Fruit fly (Drosophila melanogaster) whole organism, embryonic: ENCODE results near the gene CG14971.
A peak's percentile ranks its signal among the peaks of the same experiment; 100 is the strongest.

Experiments used
- BtbVII ChIP-seq: fragments of 200-800 bp; sonication (Bioruptor generic); optimal IDR thresholded peaks from 3 replicates; lab custom pipeline; 2017; ENCODE audit warnings: missing biosample characterization, mild to moderate bottlenecking, missing genetic modification characterization
- CG10366 ChIP-seq: fragments of 200-800 bp; sonication (Bioruptor generic); IDR thresholded peaks from 2 replicates; pipeline ENCODE4 v1.3.6; 2022; ENCODE audit warnings: missing biosample characterization, missing genetic modification characterization
- CG10431 ChIP-seq: fragments of 200-800 bp; sonication (Bioruptor generic); optimal IDR thresholded peaks from 3 replicates; lab custom pipeline; 2018; ENCODE audit warnings: missing biosample characterization, mild to moderate bottlenecking, missing genetic modification characterization
- CG11695 ChIP-seq: fragments of 200-800 bp; sonication (Bioruptor generic); IDR thresholded peaks from 3 replicates; pipeline ENCODE4 v1.3.6; 2022; ENCODE audit warnings: missing biosample characterization, missing genetic modification characterization
- CG11696 ChIP-seq: fragments of 200-800 bp; sonication (Bioruptor generic); IDR thresholded peaks from 2 replicates; pipeline ENCODE4 v1.3.6; 2022; ENCODE audit warnings: missing biosample characterization, missing genetic modification characterization
- CG14441 ChIP-seq: fragments of 200-800 bp; sonication (Bioruptor generic); IDR thresholded peaks from 2 replicates; pipeline ENCODE4 v1.3.6; 2022; ENCODE audit warnings: missing biosample characterization, missing genetic modification characterization
- CG17359 ChIP-seq: fragments of 200-800 bp; sonication (Bioruptor generic); optimal IDR thresholded peaks from 3 replicates; lab custom pipeline; 2018; ENCODE audit warnings: missing biosample characterization, mild to moderate bottlenecking, missing genetic modification characterization, moderate library complexity
- CG2120 ChIP-seq: fragments of 200-800 bp; sonication (Bioruptor generic); optimal IDR thresholded peaks from 3 replicates; lab custom pipeline; 2016; ENCODE audit warnings: missing biosample characterization, missing genetic modification characterization
- CG2678 ChIP-seq: fragments of 200-800 bp; sonication (Bioruptor generic); optimal IDR thresholded peaks from 3 replicates; lab custom pipeline; 2019; ENCODE audit warnings: missing biosample characterization, mild to moderate bottlenecking, missing genetic modification characterization, moderate library complexity
- CG3281 ChIP-seq: fragments of 200-800 bp; sonication (Bioruptor generic); optimal IDR thresholded peaks from 3 replicates; lab custom pipeline; 2017; ENCODE audit warnings: missing biosample characterization, mild to moderate bottlenecking, missing genetic modification characterization
- CG33557 ChIP-seq: fragments of 200-800 bp; sonication (Bioruptor generic); optimal IDR thresholded peaks from 2 replicates; lab custom pipeline; 2019; ENCODE audit warnings: missing biosample characterization, mild to moderate bottlenecking, missing genetic modification characterization, moderate library complexity
- CG7839 ChIP-seq: fragments of 200-800 bp; sonication (Bioruptor generic); optimal IDR thresholded peaks from 3 replicates; lab custom pipeline; 2018; ENCODE audit warnings: missing biosample characterization, mild to moderate bottlenecking, missing genetic modification characterization, moderate library complexity
- CG8290 ChIP-seq, 3 experiments: fragments of 200-800 bp; sonication (Bioruptor generic); optimal IDR thresholded peaks; 2 replicates each; lab custom pipeline; 2016 to 2019; ENCODE audit warnings: missing biosample characterization in 3 of 3, missing genetic modification characterization in 3 of 3, mild to moderate bottlenecking in 2 of 3, moderate library complexity in 1 of 3
- CG9817 ChIP-seq: fragments of 200-800 bp; sonication (Bioruptor generic); optimal IDR thresholded peaks from 2 replicates; lab custom pipeline; 2018; ENCODE audit warnings: missing biosample characterization, mild to moderate bottlenecking, missing genetic modification characterization, moderate library complexity
- Dfd ChIP-seq, 2 experiments: fragments of >200 bp; optimal IDR thresholded peaks; 2 replicates each; lab custom pipeline; 2017; ENCODE audit warnings: missing biosample characterization in 2 of 2, missing genetic modification characterization in 2 of 2
- Dp ChIP-seq: fragments of 200-800 bp; sonication (Bioruptor generic); optimal IDR thresholded peaks from 2 replicates; lab custom pipeline; 2018; ENCODE audit warnings: missing biosample characterization, mild to moderate bottlenecking, missing genetic modification characterization, moderate library complexity
- ERR ChIP-seq: fragments of 200-800 bp; sonication (Bioruptor generic); optimal IDR thresholded peaks from 2 replicates; lab custom pipeline; 2016; ENCODE audit warnings: missing biosample characterization, missing genetic modification characterization
- Eip74EF ChIP-seq, 2 experiments: fragments of 200-800 bp in 1 of 2; fragments of >200 bp in 1 of 2; sonication (Bioruptor generic) in 1 of 2; optimal IDR thresholded peaks; 2 replicates each; lab custom pipeline; 2017 to 2019; ENCODE audit warnings: missing biosample characterization in 2 of 2, missing genetic modification characterization in 2 of 2, mild to moderate bottlenecking in 1 of 2, moderate library complexity in 1 of 2
- GATAe ChIP-seq: fragments of 200-800 bp; sonication (Bioruptor generic); conservative IDR thresholded peaks from 2 replicates; pipeline ENCODE4 v1.3.6; 2022; ENCODE audit warnings: missing biosample characterization, missing genetic modification characterization
- Gsc ChIP-seq: fragments of 200-800 bp; sonication (Bioruptor generic); IDR thresholded peaks from 2 replicates; pipeline ENCODE4 v1.3.6; 2022; ENCODE audit warnings: missing biosample characterization, missing genetic modification characterization
- Hand ChIP-seq: fragments of 200-800 bp; sonication (Bioruptor generic); optimal IDR thresholded peaks from 2 replicates; lab custom pipeline; 2017; ENCODE audit warnings: mild to moderate bottlenecking, missing biosample characterization, missing genetic modification reagents, missing genetic modification characterization
- Hr51 ChIP-seq, 2 experiments: fragments of 200-800 bp; sonication (Bioruptor generic); optimal IDR thresholded peaks; 2 replicates in 1 of 2; 3 replicates in 1 of 2; lab custom pipeline; 2016 to 2018; ENCODE audit warnings: missing biosample characterization in 2 of 2, missing genetic modification characterization in 2 of 2, mild to moderate bottlenecking in 1 of 2, moderate library complexity in 1 of 2
- Kr ChIP-seq: fragments of 200-800 bp; sonication (Bioruptor generic); optimal IDR thresholded peaks from 2 replicates; lab custom pipeline; 2017; ENCODE audit warnings: missing biosample characterization, mild to moderate bottlenecking, missing genetic modification characterization
- Meics ChIP-seq: fragments of 200-800 bp; sonication (Bioruptor generic); optimal IDR thresholded peaks from 2 replicates; lab custom pipeline; 2017; ENCODE audit warnings: missing biosample characterization, mild to moderate bottlenecking, missing genetic modification characterization
- NK7.1 ChIP-seq: fragments of 200-800 bp; sonication (Bioruptor generic); optimal IDR thresholded peaks from 3 replicates; lab custom pipeline; 2016; ENCODE audit warnings: missing biosample characterization, missing genetic modification characterization
- NfI ChIP-seq: fragments of 200-800 bp; sonication (Bioruptor generic); optimal IDR thresholded peaks from 3 replicates; lab custom pipeline; 2018; ENCODE audit warnings: missing biosample characterization, mild to moderate bottlenecking, missing genetic modification characterization, moderate library complexity
- Poxn ChIP-seq: fragments of 200-800 bp; sonication (Bioruptor generic); IDR thresholded peaks from 2 replicates; pipeline ENCODE4 v1.3.6; 2022; ENCODE audit warnings: missing biosample characterization, missing genetic modification characterization
- cad ChIP-seq: fragments of >200 bp; optimal IDR thresholded peaks from 2 replicates; lab custom pipeline; 2017; ENCODE audit warnings: missing biosample characterization, missing genetic modification characterization
- cg ChIP-seq: fragments of 200-800 bp; sonication (Bioruptor generic); optimal IDR thresholded peaks from 3 replicates; lab custom pipeline; 2019; ENCODE audit warnings: missing biosample characterization, mild to moderate bottlenecking, missing genetic modification characterization, moderate library complexity
- ci ChIP-seq: fragments of 200-800 bp; sonication (Bioruptor generic); IDR thresholded peaks from 3 replicates; pipeline ENCODE4 v1.3.6; 2022; ENCODE audit warnings: missing biosample characterization, missing genetic modification characterization
- dmrt11E ChIP-seq: fragments of 200-800 bp; sonication (Bioruptor generic); optimal IDR thresholded peaks from 3 replicates; lab custom pipeline; 2018; ENCODE audit warnings: missing biosample characterization, mild to moderate bottlenecking, missing genetic modification characterization, moderate library complexity
- dmrt99B ChIP-seq: fragments of 200-800 bp; sonication (Bioruptor generic); optimal IDR thresholded peaks from 2 replicates; lab custom pipeline; 2018; ENCODE audit warnings: missing biosample characterization, mild to moderate bottlenecking, missing genetic modification characterization, moderate library complexity
- dpn ChIP-seq, 2 experiments: fragments of 200-800 bp; sonication (Bioruptor generic); optimal IDR thresholded peaks; 3 replicates each; lab custom pipeline; 2016; ENCODE audit warnings: missing biosample characterization in 2 of 2, missing genetic modification characterization in 2 of 2
- dysf ChIP-seq: fragments of 200-800 bp; sonication (Bioruptor generic); IDR thresholded peaks from 3 replicates; pipeline ENCODE4 v1.3.6; 2022; ENCODE audit warnings: missing biosample characterization, missing genetic modification characterization
- esg ChIP-seq: fragments of 200-800 bp; sonication (Bioruptor generic); conservative IDR thresholded peaks from 2 replicates; pipeline ENCODE4 v1.3.6; 2022; ENCODE audit warnings: missing biosample characterization, missing genetic modification characterization
- hb ChIP-seq: fragments of 200-800 bp; sonication (Bioruptor generic); IDR thresholded peaks from 3 replicates; pipeline ENCODE4 v1.3.6; 2022; ENCODE audit warnings: missing biosample characterization, missing genetic modification characterization; ENCODE audit not compliant: partially characterized antibody
- inv ChIP-seq: fragments of 200-800 bp; sonication (Bioruptor generic); IDR thresholded peaks from 2 replicates; pipeline ENCODE4 v1.3.6; 2022; ENCODE audit warnings: missing biosample characterization, missing genetic modification characterization; ENCODE audit not compliant: partially characterized antibody
- klu ChIP-seq: fragments of 200-800 bp; sonication (Bioruptor generic); IDR thresholded peaks from 2 replicates; pipeline ENCODE4 v1.3.6; 2022; ENCODE audit warnings: missing biosample characterization, missing genetic modification characterization
- lbe ChIP-seq: fragments of 200-800 bp; sonication (Bioruptor generic); optimal IDR thresholded peaks from 2 replicates; lab custom pipeline; 2016; ENCODE audit warnings: missing biosample characterization, mild to moderate bottlenecking, missing genetic modification characterization
- lilli ChIP-seq: fragments of 200-800 bp; sonication (Bioruptor generic); optimal IDR thresholded peaks from 3 replicates; lab custom pipeline; 2016; ENCODE audit warnings: missing biosample characterization, missing genetic modification characterization
- lmd ChIP-seq: fragments of 200-800 bp; sonication (Bioruptor generic); IDR thresholded peaks from 2 replicates; pipeline ENCODE4 v1.3.6; 2022; ENCODE audit warnings: missing biosample characterization, missing genetic modification characterization
- luna ChIP-seq: fragments of 200-800 bp; sonication (Bioruptor generic); optimal IDR thresholded peaks from 2 replicates; lab custom pipeline; 2016; ENCODE audit warnings: missing biosample characterization, missing genetic modification characterization
- phol ChIP-seq: fragments of 200-800 bp; sonication (Bioruptor generic); optimal IDR thresholded peaks from 3 replicates; lab custom pipeline; 2018; ENCODE audit warnings: missing biosample characterization, mild to moderate bottlenecking, missing genetic modification characterization, moderate library complexity
- prd ChIP-seq, 3 experiments: fragments of >200 bp in 2 of 3; fragments of 200-800 bp in 1 of 3; sonication (Bioruptor generic) in 1 of 3; optimal IDR thresholded peaks in 2 of 3; IDR thresholded peaks in 1 of 3; 2 replicates in 2 of 3; 3 replicates in 1 of 3; pipeline versions ENCODE4 v1.3.6 to Lab custom; 2017 to 2022; ENCODE audit warnings: missing biosample characterization in 1 of 3, missing genetic modification characterization in 1 of 3
- sens-2 ChIP-seq: fragments of 200-800 bp; sonication (Bioruptor generic); IDR thresholded peaks from 2 replicates; pipeline ENCODE4 v1.3.6; 2022; ENCODE audit warnings: missing biosample characterization, missing genetic modification characterization
- sisA ChIP-seq: fragments of 200-800 bp; sonication (Bioruptor generic); IDR thresholded peaks from 2 replicates; pipeline ENCODE4 v1.3.6; 2022; ENCODE audit warnings: missing biosample characterization, missing genetic modification characterization
- so ChIP-seq: fragments of 200-800 bp; sonication (Bioruptor generic); IDR thresholded peaks from 3 replicates; pipeline ENCODE4 v1.3.6; 2022; ENCODE audit warnings: missing biosample characterization, missing genetic modification characterization
- ssp ChIP-seq: fragments of 200-800 bp; sonication (Bioruptor generic); IDR thresholded peaks from 2 replicates; pipeline ENCODE4 v1.3.6; 2022; ENCODE audit warnings: missing biosample characterization, missing genetic modification characterization

The CG14971 gene

DNA sequence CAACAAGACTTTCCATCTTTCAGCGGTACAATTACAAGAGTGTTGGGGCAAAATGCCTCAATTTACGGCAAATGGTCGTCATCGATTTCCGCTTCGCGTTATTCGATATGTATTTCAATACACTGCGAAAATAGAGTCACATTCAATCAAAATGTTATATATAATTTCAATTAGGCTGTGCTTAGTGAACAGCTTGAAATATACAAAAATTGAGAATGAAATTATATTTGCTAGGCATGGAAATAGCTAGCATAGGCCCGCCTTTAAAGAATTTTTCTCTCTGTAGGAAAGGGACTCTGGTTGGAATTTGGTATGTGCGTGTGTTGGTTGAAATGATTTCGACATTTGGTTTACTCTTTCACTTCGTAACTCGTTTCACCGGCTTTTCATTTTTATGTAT, 8.4 kb upstream of the CG14971 start (continued):
- TF ChIP-seq CG14441 (GFP tag; lab: Robert Waterston, UW) (0 out of 2 replicates have a peak, but pooled peaks have one; percentile 33), Meics (peak; percentile 38), dpn (GFP tag; optimal IDR thresholded peaks at IDR 0.05; lab: Kevin White, UChicago) (peak in 1 of 2 experiments; percentile 13), CG3281 (GFP tag; lab: Kevin White, UChicago) (peak; percentile 11), dmrt99B (tag; lab: Kevin White, UChicago) (peak; percentile 9), CG11695 (GFP tag; lab: Robert Waterston, UW) (peak; percentile 43; the same call in 1 of the 3 replicates), ssp (GFP tag; lab: Robert Waterston, UW) (no peak), klu (0 out of 2 replicates have a peak, but pooled peaks have one; percentile 35), CG17359 (tag; lab: Kevin White, UChicago) (peak; percentile 13), CG2678 (tag; lab: Kevin White, UChicago) (peak; percentile 34), phol (tag; lab: Kevin White, UChicago) (no peak), Hr51 (GFP tag; optimal IDR thresholded peaks at IDR 0.05; lab: Kevin White, UChicago) (peak in 1 of 2 experiments; percentile 40), Gsc (GFP tag; lab: Robert Waterston, UW) (no peak), lilli (GFP tag; lab: Kevin White, UChicago) (peak; percentile 18), CG8290 (GFP tag; optimal IDR thresholded peaks at IDR 0.05; lab: Kevin White, UChicago) (no peak), CG8290 (tag; optimal IDR thresholded peaks at IDR 0.05; lab: Kevin White, UChicago) (peak in 1 of 2 experiments; percentile 42), CG2120 (GFP tag; lab: Kevin White, UChicago) (peak; percentile 35), CG9817 (tag; lab: Kevin White, UChicago) (peak; percentile 20), Hand (GFP tag; lab: Kevin White, UChicago) (peak; percentile 9), ci (GFP tag; lab: Robert Waterston, UW) (peak; percentile 60; the same call in 2 of the 3 replicates), lmd (GFP tag; lab: Robert Waterston, UW) (0 out of 2 replicates have a peak, but pooled peaks have one; percentile 26), dmrt11E (no peak), esg (GFP tag; lab: Robert Waterston, UW) (0 out of 2 replicates have a peak, but pooled peaks have one; percentile 14), NfI (GFP tag; lab: Kevin White, UChicago) (peak; percentile 14), sisA (GFP tag; lab: Robert Waterston, UW) (peak; percentile 61), dysf (GFP tag; lab: Robert Waterston, UW) (peak; percentile 39; the same call in 1 of the 3 replicates)

- TF ChIP-seq so (GFP tag; lab: Robert Waterston, UW) (peak; percentile 80), CG33557 (GFP tag; lab: Kevin White, UChicago) (no peak), Poxn (GFP tag; lab: Robert Waterston, UW) (no peak), CG11696 (GFP tag; lab: Robert Waterston, UW) (peak; percentile 22; the same call in 1 of the 2 replicates), cad (GFP tag; lab: Kevin White, UChicago) (no peak), luna (GFP tag; lab: Kevin White, UChicago) (peak; percentile 27), lbe (GFP tag; lab: Kevin White, UChicago) (no peak), Eip74EF (GFP tag; optimal IDR thresholded peaks at IDR 0.05; lab: Kevin White, UChicago) (peak in 1 of 2 experiments; percentile 29), GATAe (GFP tag; lab: Robert Waterston, UW) (no peak), Dp (GFP tag; lab: Kevin White, UChicago) (no peak), CG11695 (GFP tag; lab: Robert Waterston, UW) (peak; percentile 74; the same call in 2 of the 3 replicates), CG10366 (GFP tag; lab: Robert Waterston, UW) (peak; percentile 63), ERR (GFP tag; lab: Kevin White, UChicago) (peak; percentile 3), BtbVII (peak; percentile 85), prd (optimal IDR thresholded peaks at IDR 0.05; lab: Kevin White, UChicago) (no peak), prd (GFP tag; IDR thresholded peaks at IDR 0.05; lab: Robert Waterston, UW) (peak; percentile 44; the same call in 1 of the 3 replicates), sens-2 (GFP tag; lab: Robert Waterston, UW) (no peak), CG7839 (tag; lab: Kevin White, UChicago) (peak; percentile 79), Kr (GFP tag; lab: Kevin White, UChicago) (no peak), cg (GFP tag; lab: Kevin White, UChicago) (peak; percentile 21), CG10431 (GFP tag; lab: Kevin White, UChicago) (peak; percentile 12), inv (no peak), Dfd (GFP tag; optimal IDR thresholded peaks at IDR 0.05; lab: Kevin White, UChicago) (no peak), hb (GFP tag; lab: Robert Waterston, UW) (no peak), esg (GFP tag; lab: Robert Waterston, UW) (peak; percentile 62), NK7.1 (GFP tag; lab: Kevin White, UChicago) (peak; percentile 38)
These were observed 1.7 kb upstream of the CG14971 start for dm6 chr3L:3472786-3473185.
